Worm (Caenorhabditis elegans) whole organism, mixed stage, embryonic: ENCODE results near the gene ZK829.1.

ENCODE experiments used
- blmp-1 ChIP-seq: fragments of 150-350 bp; optimal IDR thresholded peaks from 2 replicates; lab custom pipeline; 2014; ENCODE audit warnings: missing biosample characterization, missing genetic modification characterization
- elt-1 ChIP-seq: sonication (generic microtip); optimal IDR thresholded peaks from 2 replicates; lab custom pipeline; 2017; ENCODE audit warnings: missing genetic modification characterization, mild to moderate bottlenecking, missing compliant biosample characterization, antibody characterized with exemption, moderate library complexity, borderline replicate concordance; ENCODE audit not compliant: insufficient read depth
- flh-1 ChIP-seq: fragments of 200-800 bp; sonication (Bioruptor generic); optimal IDR thresholded peaks from 2 replicates; lab custom pipeline; 2018; ENCODE audit warnings: mild to moderate bottlenecking, missing genetic modification characterization, moderate library complexity, missing compliant biosample characterization
- hlh-1 ChIP-seq: fragments of 150-350 bp; optimal IDR thresholded peaks from 2 replicates; lab custom pipeline; 2014; ENCODE audit warnings: missing biosample characterization, missing genetic modification reagents, missing genetic modification characterization
- lin-13 ChIP-seq: fragments of 150-350 bp; optimal IDR thresholded peaks from 2 replicates; lab custom pipeline; 2014; ENCODE audit warnings: missing biosample characterization, missing genetic modification characterization
- lsy-2 ChIP-seq: fragments of 150-350 bp; optimal IDR thresholded peaks from 2 replicates; lab custom pipeline; 2014; ENCODE audit warnings: missing biosample characterization, missing genetic modification characterization
- nhr-237 ChIP-seq: fragments of 150-350 bp; optimal IDR thresholded peaks from 2 replicates; lab custom pipeline; 2014; ENCODE audit warnings: missing biosample characterization, missing genetic modification characterization
- pha-4 ChIP-seq: fragments of 150-350 bp; optimal IDR thresholded peaks from 2 replicates; lab custom pipeline; 2018; ENCODE audit warnings: missing biosample characterization, missing genetic modification reagents, missing genetic modification characterization
- snpc-4 ChIP-seq: fragments of 150-350 bp; optimal IDR thresholded peaks from 2 replicates; lab custom pipeline; 2014; ENCODE audit warnings: missing biosample characterization, missing genetic modification characterization
- sptf-1 ChIP-seq: sonication (generic microtip); optimal IDR thresholded peaks from 2 replicates; lab custom pipeline; 2017; ENCODE audit warnings: mild to moderate bottlenecking, missing genetic modification characterization, moderate library complexity, missing compliant biosample characterization
- ztf-11 ChIP-seq: fragments of 150-350 bp; optimal IDR thresholded peaks from 2 replicates; lab custom pipeline; 2014; ENCODE audit warnings: missing biosample characterization, missing genetic modification characterization

DNA sequence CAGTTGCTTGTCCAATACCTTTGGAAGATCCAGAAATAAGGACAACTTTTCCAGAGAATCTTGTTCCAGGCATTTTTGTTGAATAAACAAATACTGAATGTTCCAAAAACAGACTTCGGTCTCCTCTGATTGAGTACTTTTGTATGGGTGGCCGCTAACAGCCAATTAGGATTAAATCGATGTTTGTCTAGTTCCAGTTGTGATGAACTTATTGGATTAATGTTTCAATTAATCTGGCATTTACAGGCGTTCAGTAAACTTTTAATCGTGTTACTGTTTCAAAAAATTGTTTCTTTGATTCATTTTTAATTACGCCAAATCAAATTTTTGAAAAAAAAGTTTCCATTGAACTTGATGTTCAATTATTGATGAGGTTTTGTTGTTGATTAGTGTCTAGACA is at the start of gene ZK829.1:
- no peak for TF ChIP-seq lsy-2 (tag; lab: Kevin White, UChicago)
- TF ChIP-seq hlh-1 (tag; lab: Kevin White, UChicago), result no peak
- no peak for TF ChIP-seq nhr-237 (tag; lab: Kevin White, UChicago)
- TF ChIP-seq snpc-4 (tag; lab: Kevin White, UChicago), result no peak
- TF ChIP-seq blmp-1 (tag; lab: Kevin White, UChicago), result no peak
- TF ChIP-seq ztf-11 (tag; lab: Kevin White, UChicago), result no peak
- TF ChIP-seq elt-1 (tag; lab: Kevin White, UChicago), result no peak
- TF ChIP-seq lin-13 (tag; lab: Kevin White, UChicago), result no peak
- TF ChIP-seq flh-1 (GFP tag; lab: Kevin White, UChicago), result no peak
- no peak for TF ChIP-seq sptf-1 (tag; lab: Kevin White, UChicago)
- TF ChIP-seq pha-4 (tag; lab: Kevin White, UChicago), result no peak
